Worm (Caenorhabditis elegans) whole organism, late embryonic: ENCODE measurements around the gene F41C6.7.

ENCODE experiments used
- Y22D7AL.16 ChIP-seq: sonication (generic microtip); optimal IDR thresholded peaks from 2 replicates; lab custom pipeline; 2016; ENCODE audit warnings: missing genetic modification characterization, missing compliant biosample characterization
- ama-1 ChIP-seq: fragments of 150-350 bp; optimal IDR thresholded peaks from 2 replicates; lab custom pipeline; 2014

DNA sequence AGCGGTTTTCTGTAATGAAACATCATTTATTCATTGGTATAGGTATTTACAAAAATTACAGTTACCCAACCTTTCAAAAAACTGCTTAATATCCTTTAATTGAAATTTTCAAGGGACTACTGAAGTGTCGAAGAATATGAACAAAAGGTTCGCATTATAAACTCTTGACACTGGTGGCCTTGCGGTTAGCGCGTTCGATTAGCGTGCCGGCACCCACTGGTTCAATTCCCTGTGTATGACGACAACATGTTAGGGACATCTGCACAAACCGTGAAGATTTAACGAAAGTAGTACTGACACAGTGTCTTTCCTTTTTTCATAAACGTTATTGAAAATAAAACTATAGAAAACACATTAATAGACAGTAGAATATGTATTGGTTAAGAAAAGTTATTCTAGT is 17.4 kb downstream of the F41C6.7 start:
- TF ChIP-seq Y22D7AL.16 (tag; lab: Kevin White, UChicago) = no peak
- no peak for TF ChIP-seq ama-1 (lab: Kevin White, UChicago)
